Worm (Caenorhabditis elegans): ENCODE data around the gene nspg-10.

DNA sequence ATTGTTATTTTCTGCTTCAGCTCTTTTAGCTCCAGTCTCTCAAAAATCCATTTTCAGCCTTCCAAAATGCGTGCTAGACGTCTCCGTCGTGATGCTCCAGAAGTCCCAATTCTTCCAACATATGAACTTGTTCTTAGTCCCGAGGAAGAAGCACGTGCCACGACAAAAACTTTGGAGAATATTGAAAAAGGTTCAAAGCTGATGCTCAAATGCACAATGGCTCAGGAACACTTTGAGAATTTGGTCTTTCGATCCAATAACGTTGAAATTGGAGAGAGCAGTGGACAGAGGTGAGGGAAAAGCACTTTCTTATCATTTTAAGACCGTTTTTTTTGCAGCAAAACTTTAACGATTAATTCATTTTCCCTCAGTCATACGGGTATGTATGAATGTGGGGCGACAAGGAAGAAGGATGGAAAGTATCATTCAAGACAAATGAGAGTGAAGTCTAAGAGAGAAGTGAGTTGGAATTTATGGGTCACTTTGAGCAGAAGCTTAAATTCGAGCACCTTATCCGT is 42.9 kb upstream of the nspg-10 start, which contains the start of gene igeg-1:
- no peak for TF ChIP-seq dao-5 (tag; optimal IDR thresholded peaks at IDR 0.05)
- no peak for TF ChIP-seq him-1 (tag; optimal IDR thresholded peaks at IDR 0.05)

Data from whole organism, L4/young adult.